Worm (Caenorhabditis elegans) whole organism, L3 larva: ENCODE results near the gene enu-3.5.
A peak's percentile ranks its signal among the peaks of the same experiment; 100 is the strongest.

Experiments
- ama-1 ChIP-seq: fragments of 150-350 bp; optimal IDR thresholded peaks from 2 replicates; lab custom pipeline; 2018
- ceh-82 ChIP-seq: fragments of 150-350 bp; optimal IDR thresholded peaks from 2 replicates; lab custom pipeline; 2014; ENCODE audit warnings: missing biosample characterization, missing genetic modification characterization
- daf-12 ChIP-seq: fragments of 150-350 bp; optimal IDR thresholded peaks from 2 replicates; lab custom pipeline; 2014; ENCODE audit warnings: missing biosample characterization, missing genetic modification reagents, missing genetic modification characterization
- elt-1 ChIP-seq: fragments of 150-350 bp; optimal IDR thresholded peaks from 2 replicates; lab custom pipeline; 2014; ENCODE audit warnings: missing biosample characterization, missing genetic modification characterization
- fkh-2 ChIP-seq: fragments of 150-350 bp; optimal IDR thresholded peaks from 2 replicates; lab custom pipeline; 2014; ENCODE audit warnings: missing biosample characterization, missing genetic modification reagents, missing genetic modification characterization
- jun-1 ChIP-seq: fragments of 150-350 bp; optimal IDR thresholded peaks from 2 replicates; lab custom pipeline; 2014; ENCODE audit warnings: missing biosample characterization, missing genetic modification reagents, missing genetic modification characterization
- lin-15B ChIP-seq: fragments of 150-350 bp; optimal IDR thresholded peaks from 2 replicates; lab custom pipeline; 2014; ENCODE audit warnings: missing biosample characterization, missing genetic modification characterization
- lin-39 ChIP-seq: fragments of 150-350 bp; optimal IDR thresholded peaks from 2 replicates; lab custom pipeline; 2018; ENCODE audit warnings: missing biosample characterization, missing genetic modification reagents, missing genetic modification characterization
- nhr-11 ChIP-seq: fragments of 150-350 bp; optimal IDR thresholded peaks from 2 replicates; lab custom pipeline; 2014; ENCODE audit warnings: missing biosample characterization, missing genetic modification characterization
- nhr-28 ChIP-seq: fragments of 150-350 bp; optimal IDR thresholded peaks from 2 replicates; lab custom pipeline; 2014; ENCODE audit warnings: missing biosample characterization, missing genetic modification characterization
- pha-4 ChIP-seq: fragments of 150-350 bp; optimal IDR thresholded peaks from 2 replicates; lab custom pipeline; 2014; ENCODE audit warnings: missing biosample characterization, missing genetic modification reagents, missing genetic modification characterization
- unc-62 ChIP-seq: fragments of 150-350 bp; sonication (generic microtip); optimal IDR thresholded peaks from 4 replicates; lab custom pipeline; 2014; ENCODE audit warnings: missing biosample characterization, missing genetic modification reagents, missing genetic modification characterization
- zag-1 ChIP-seq: fragments of 150-350 bp; optimal IDR thresholded peaks from 2 replicates; lab custom pipeline; 2014; ENCODE audit warnings: missing biosample characterization, missing genetic modification characterization

- TF ChIP-seq lin-39 (no peak), pha-4 (tag; lab: Kevin White, UChicago) (peak; percentile 56), nhr-11 (tag; lab: Kevin White, UChicago) (no peak), daf-12 (tag; lab: Kevin White, UChicago) (no peak), ama-1 (no peak), ceh-82 (tag; lab: Kevin White, UChicago) (no peak), fkh-2 (no peak), lin-15B (tag; lab: Kevin White, UChicago) (no peak), nhr-28 (tag; lab: Kevin White, UChicago) (no peak), unc-62 (no peak), zag-1 (tag; lab: Kevin White, UChicago) (no peak), elt-1 (tag; lab: Kevin White, UChicago) (no peak), jun-1 (tag; lab: Kevin White, UChicago) (no peak)
Measured at ce11 chrIII:12917852-12918251, 39.9 kb downstream of the enu-3.5 start.
